Worm (Caenorhabditis elegans): ENCODE measurements around the gene F42A10.7.

Gene F42A10.7

ce11 chrIII:6201325-6201724 is 22.8 kb upstream of the F42A10.7 start:
- TF ChIP-seq ztf-6 (GFP tag; IDR thresholded peaks at IDR 0.05) (no peak), cebp-2 (GFP tag; IDR thresholded peaks at IDR 0.05) (no peak), ets-4 (GFP tag; optimal IDR thresholded peaks at IDR 0.05) (no peak), ztf-22 (GFP tag; optimal IDR thresholded peaks at IDR 0.05) (no peak), nhr-90 (tag; optimal IDR thresholded peaks at IDR 0.05) (no peak), ccch-3 (GFP tag; optimal IDR thresholded peaks at IDR 0.05) (no peak), egl-44 (GFP tag; IDR thresholded peaks at IDR 0.05) (no peak)

ce11 chrIII:6198378-6199234 is 20.1 kb upstream of the F42A10.7 start, which contains the start of the genes C23G10.7 and rpn-2:
C23G10.7 (minus strand) TSS chrIII:6198414.
rpn-2 (plus strand) TSS chrIII:6199184.
- no peak for TF ChIP-seq ztf-26 (tag; optimal IDR thresholded peaks at IDR 0.05)
- TF ChIP-seq ccch-3 (GFP tag; optimal IDR thresholded peaks at IDR 0.05) = no peak
- no peak for TF ChIP-seq bed-2 (GFP tag; IDR thresholded peaks at IDR 0.05)
- TF ChIP-seq madf-10 (tag; optimal IDR thresholded peaks at IDR 0.05) = no peak
- TF ChIP-seq K12H6.12 (tag; optimal IDR thresholded peaks at IDR 0.05) = peak; percentile 28
- TF ChIP-seq hsf-1 (GFP tag; IDR thresholded peaks at IDR 0.05) = peak; percentile 98
- TF ChIP-seq rpc-1 (optimal IDR thresholded peaks at IDR 0.05) = peak; percentile 30
- TF ChIP-seq rpc-1 (tag; optimal IDR thresholded peaks at IDR 0.05) = no peak
- TF ChIP-seq hrde-1 (tag; optimal IDR thresholded peaks at IDR 0.05; ENCODE audit: borderline replicate concordance) = no peak
- no peak for TF ChIP-seq lin-26 (GFP tag; IDR thresholded peaks at IDR 0.05)
- TF ChIP-seq ama-1 (optimal IDR thresholded peaks at IDR 0.05) = no peak
- no peak for TF ChIP-seq ama-1 (GFP tag; optimal IDR thresholded peaks at IDR 0.05)
- TF ChIP-seq rcor-1 (GFP tag; IDR thresholded peaks at IDR 0.05) = no peak
- TF ChIP-seq pbrm-1 (GFP tag; IDR thresholded peaks at IDR 0.05) = 0 out of 2 replicates have a peak, but pooled peaks have one; percentile 46
- TF ChIP-seq Y79H2A.3 (GFP tag; conservative IDR thresholded peaks at IDR 0.05) = no peak
- TF ChIP-seq nhr-80 (tag; optimal IDR thresholded peaks at IDR 0.05) = peak; percentile 22
- peak; percentile 64 for TF ChIP-seq lin-40 (tag; optimal IDR thresholded peaks at IDR 0.05)
- TF ChIP-seq egl-44 (GFP tag; IDR thresholded peaks at IDR 0.05) = no peak
- peak; percentile 72 for TF ChIP-seq mcd-1 (GFP tag; IDR thresholded peaks at IDR 0.05)
- TF ChIP-seq nfya-1 (tag; optimal IDR thresholded peaks at IDR 0.05; ENCODE audit: borderline replicate concordance, insufficient read depth) = no peak
- TF ChIP-seq dpff-1 (tag; optimal IDR thresholded peaks at IDR 0.05) = no peak
- no peak for TF ChIP-seq Y56A3A.18 (GFP tag; IDR thresholded peaks at IDR 0.05)
- TF ChIP-seq mes-4 (tag; optimal IDR thresholded peaks at IDR 0.05) = no peak
- TF ChIP-seq die-1 (tag; optimal IDR thresholded peaks at IDR 0.05) = no peak
- no peak for TF ChIP-seq bed-1 (GFP tag; IDR thresholded peaks at IDR 0.05)
- peak; percentile 87 for TF ChIP-seq tlf-1 (GFP tag; optimal IDR thresholded peaks at IDR 0.05)
- peak; percentile 75 for TF ChIP-seq F33H1.4 (GFP tag; IDR thresholded peaks at IDR 0.05)
- TF ChIP-seq unc-130 (GFP tag; optimal IDR thresholded peaks at IDR 0.05) = peak; percentile 64
- no peak for TF ChIP-seq ceh-40 (GFP tag; IDR thresholded peaks at IDR 0.05)
- TF ChIP-seq mxl-1 (tag; optimal IDR thresholded peaks at IDR 0.05) = no peak
- TF ChIP-seq D2030.7 (GFP tag; IDR thresholded peaks at IDR 0.05) = peak; percentile 71; the same call in 1 of the 2 replicates
- peak; percentile 87 for TF ChIP-seq xnd-1 (tag; optimal IDR thresholded peaks at IDR 0.05)
- TF ChIP-seq ekl-4 (GFP tag; IDR thresholded peaks at IDR 0.05) = peak; percentile 29; the same call in 1 of the 2 replicates
- no peak for TF ChIP-seq nhr-179 (tag; optimal IDR thresholded peaks at IDR 0.05)
- TF ChIP-seq efl-1 (GFP tag; optimal IDR thresholded peaks at IDR 0.05) = peak; percentile 88
- 0 out of 2 replicates have a peak, but pooled peaks have one; percentile 29 for TF ChIP-seq B0019.2 (GFP tag; conservative IDR thresholded peaks at IDR 0.05)
- peak; percentile 69; the same call in 1 of the 2 replicates for TF ChIP-seq Y53G8AR.9 (GFP tag; conservative IDR thresholded peaks at IDR 0.05)
- TF ChIP-seq attf-5 (GFP tag; optimal IDR thresholded peaks at IDR 0.05) = peak; percentile 53
- no peak for TF ChIP-seq hlh-26 (GFP tag; conservative IDR thresholded peaks at IDR 0.05)
- TF ChIP-seq egrh-3 (GFP tag; IDR thresholded peaks at IDR 0.05) = no peak
- peak; percentile 1 for TF ChIP-seq snpc-4 (GFP tag; optimal IDR thresholded peaks at IDR 0.05)
- peak in 1 of 4 experiments; percentile 60 for TF ChIP-seq snpc-4 (tag; optimal IDR thresholded peaks at IDR 0.05)

Measured in whole organism, young adult.